Worm (Caenorhabditis elegans): Measurements from ENCODE around the gene cdr-2.

DNA sequence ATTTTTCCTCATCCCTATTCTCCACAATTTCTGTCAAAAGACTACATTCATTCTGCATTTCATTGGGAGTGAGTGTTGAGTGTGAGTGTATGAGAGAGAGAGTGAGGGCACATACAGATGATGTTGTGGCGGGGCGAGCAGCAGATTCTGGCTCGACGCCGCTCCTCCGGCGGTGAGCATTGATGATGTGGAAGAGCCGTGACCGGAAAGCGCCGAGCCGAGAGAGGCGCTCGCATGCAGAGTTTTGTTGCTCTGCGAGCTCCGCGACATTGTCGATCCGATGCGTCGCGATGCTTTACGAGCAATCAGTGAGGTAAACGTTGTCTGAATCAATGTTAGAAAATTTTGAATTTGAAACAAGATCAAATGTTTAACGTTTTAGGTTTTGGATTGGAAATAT lies 40.2 kb upstream of the cdr-2 start:
- no peak for TF ChIP-seq pqm-1 (tag; optimal IDR thresholded peaks at IDR 0.05)
- TF ChIP-seq lin-39 (tag; optimal IDR thresholded peaks at IDR 0.05): no peak
- TF ChIP-seq ama-1 (optimal IDR thresholded peaks at IDR 0.05): no peak
- TF ChIP-seq aha-1 (tag): peak; percentile 27
- TF ChIP-seq attf-4 (tag; optimal IDR thresholded peaks at IDR 0.05): no peak
- no peak for TF ChIP-seq egl-27 (tag; optimal IDR thresholded peaks at IDR 0.05)
- no peak for TF ChIP-seq fkh-10 (GFP tag; optimal IDR thresholded peaks at IDR 0.05)
- TF ChIP-seq fos-1 (tag; optimal IDR thresholded peaks at IDR 0.05): no peak
- no peak for TF ChIP-seq F49E8.2 (tag; optimal IDR thresholded peaks at IDR 0.05; ENCODE audit: borderline replicate concordance)
- no peak for TF ChIP-seq unc-39 (tag; optimal IDR thresholded peaks at IDR 0.05)
- no peak for TF ChIP-seq zag-1 (tag; optimal IDR thresholded peaks at IDR 0.05)
- TF ChIP-seq nhr-11 (tag; optimal IDR thresholded peaks at IDR 0.05): no peak
- no peak for TF ChIP-seq unc-62 (GFP tag; optimal IDR thresholded peaks at IDR 0.05 in 1 of 2)
- no peak for TF ChIP-seq unc-62 (tag; optimal IDR thresholded peaks at IDR 0.05)

All from whole organism, L4 larva.